Fruit fly (Drosophila melanogaster) whole organism, larva: ENCODE measurements around the gene CG9643.

Source experiments
- noc ChIP-seq: fragments of 200-800 bp; sonication (Bioruptor generic); optimal IDR thresholded peaks from 3 replicates; lab custom pipeline; 2019; ENCODE audit warnings: missing biosample characterization, mild to moderate bottlenecking, missing genetic modification characterization, moderate library complexity

Gene CG9643

DNA sequence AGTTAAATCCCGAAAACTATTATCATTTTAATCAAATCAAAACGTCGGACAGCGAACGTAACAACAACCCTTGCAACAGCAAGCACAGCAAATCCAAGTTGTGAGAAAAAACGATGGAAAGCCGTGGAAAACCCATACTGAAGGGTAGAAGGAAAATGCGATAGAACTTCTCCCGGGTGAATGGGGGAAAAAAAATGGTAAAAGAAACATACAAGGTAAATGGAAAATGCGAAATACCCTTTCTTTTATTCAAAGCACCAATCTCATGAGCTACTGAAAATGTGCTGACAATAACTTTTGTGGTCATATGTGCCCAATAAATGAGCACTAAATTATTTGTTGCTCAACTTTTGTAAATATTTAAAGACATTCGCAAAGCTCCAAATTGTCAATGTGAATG lies 39.4 kb downstream of the CG9643 start:
- TF ChIP-seq noc (tag; lab: Kevin White, UChicago) = no peak

DNA sequence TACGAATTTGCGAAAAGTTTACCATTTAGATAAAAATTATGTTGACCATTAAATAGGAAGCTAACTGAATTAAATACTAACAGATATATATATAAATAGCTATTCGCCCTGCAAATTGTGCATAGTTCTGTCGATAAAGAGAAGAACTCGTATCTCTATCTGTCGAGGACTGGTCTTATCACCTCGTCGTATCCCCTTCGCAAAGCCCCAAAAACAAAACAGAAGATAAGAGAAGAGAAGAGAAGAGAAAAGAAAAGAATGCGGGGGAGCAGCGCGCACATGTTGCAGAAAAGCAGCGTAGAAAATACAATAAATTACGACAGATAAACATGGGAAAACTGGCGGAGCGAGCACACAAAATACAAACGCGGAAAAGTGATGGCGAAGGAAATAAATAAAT lies 43.4 kb downstream of the CG9643 start:
- TF ChIP-seq noc (tag; lab: Kevin White, UChicago) = no peak

DNA sequence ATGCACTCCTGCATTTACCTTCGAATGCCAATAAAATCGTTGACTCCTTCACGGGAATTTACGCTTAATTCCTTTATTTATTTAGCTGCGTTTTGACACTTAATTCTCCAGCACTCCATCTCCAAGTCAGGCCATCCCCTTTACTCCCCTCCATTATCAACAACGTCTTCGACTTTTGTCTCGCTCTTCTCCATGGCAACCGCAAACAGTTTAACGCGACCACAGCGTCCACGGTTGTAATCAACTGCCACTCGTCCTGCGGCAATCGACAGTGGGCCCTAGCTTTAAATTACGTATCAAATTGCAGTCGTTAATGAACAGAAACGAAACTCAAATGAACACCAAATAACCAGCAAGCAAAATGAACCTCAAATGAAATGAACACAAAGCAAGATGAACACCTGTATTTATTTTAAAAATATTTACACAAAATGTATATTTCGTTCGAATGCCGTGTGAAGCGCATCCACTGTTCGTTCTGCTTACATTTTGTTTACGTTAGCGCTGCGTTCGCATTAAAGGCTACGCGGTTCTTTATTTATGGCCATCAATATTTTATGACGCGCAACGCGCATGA lies 47.4 kb downstream of the CG9643 start:
- TF ChIP-seq noc (tag; lab: Kevin White, UChicago) = no peak

DNA sequence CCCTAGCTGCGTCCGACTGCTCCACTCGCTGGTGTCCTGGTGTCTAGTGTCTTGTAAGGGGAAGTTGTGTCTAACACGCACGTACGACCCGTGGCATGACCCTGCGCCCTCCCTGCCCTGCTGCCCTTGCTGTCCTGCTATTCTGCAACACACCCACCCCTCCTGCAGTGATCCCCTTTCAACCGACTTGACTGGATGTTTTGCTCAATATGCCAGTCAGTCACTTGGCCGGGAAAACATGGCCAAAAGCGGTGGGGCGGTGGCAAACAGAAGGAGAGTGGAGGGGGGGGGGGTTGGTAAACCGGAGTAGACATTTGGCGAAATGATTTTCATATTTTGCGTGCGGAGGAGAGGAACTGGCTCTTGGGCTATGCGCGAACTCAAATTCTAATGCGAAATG lies 48.4 kb downstream of the CG9643 start:
- no peak for TF ChIP-seq noc (tag; lab: Kevin White, UChicago)
